Fruit fly (Drosophila melanogaster): ENCODE measurements around the gene Gs1.

DNA sequence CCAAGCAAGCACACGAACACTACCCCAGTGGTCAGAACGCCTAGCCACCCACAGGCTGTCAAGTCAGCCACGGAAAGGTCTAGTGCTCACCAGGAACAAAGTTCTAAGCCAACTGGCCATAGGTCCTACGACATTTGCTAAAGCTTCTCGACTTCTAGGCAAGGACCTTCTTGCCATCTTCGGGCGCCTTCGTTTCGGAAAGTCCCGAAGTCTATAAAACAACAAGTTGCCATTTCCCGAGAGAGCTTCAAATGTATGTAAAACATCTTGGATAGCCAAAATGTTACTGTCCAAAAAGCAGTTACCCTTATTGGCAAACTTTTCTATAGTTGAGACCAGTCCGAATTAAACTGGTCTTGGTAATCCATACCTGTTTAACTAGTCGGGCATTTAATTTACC lies 14.6 kb downstream of the Gs1 start:
- TF ChIP-seq OdsH (GFP tag; optimal IDR thresholded peaks at IDR 0.05) (no peak), psq (GFP tag; optimal IDR thresholded peaks at IDR 0.05) (no peak), jim (GFP tag; optimal IDR thresholded peaks at IDR 0.05) (no peak), h (GFP tag; optimal IDR thresholded peaks at IDR 0.05) (no peak), dmrt93B (GFP tag; optimal IDR thresholded peaks at IDR 0.05) (no peak)

All from whole organism, wandering third instar larva.